Worm (Caenorhabditis elegans): Measurements from ENCODE around the gene F35G12.7.

Gene F35G12.7

ce11 chrIII:4568030-4568429, 19.1 kb downstream of the F35G12.7 start, which contains the start of gene mlcd-1:
Gene mlcd-1, minus strand, starts transcription at chrIII:4568130.
- TF ChIP-seq ztf-11 (tag; optimal IDR thresholded peaks at IDR 0.05) (no peak), ceh-83 (GFP tag; optimal IDR thresholded peaks at IDR 0.05) (no peak), lsy-2 (tag; optimal IDR thresholded peaks at IDR 0.05) (no peak), cnd-1 (tag; optimal IDR thresholded peaks at IDR 0.05) (no peak), unc-62 (GFP tag; optimal IDR thresholded peaks at IDR 0.05) (no peak), zip-8 (tag; optimal IDR thresholded peaks at IDR 0.05) (no peak), hlh-1 (tag; optimal IDR thresholded peaks at IDR 0.05) (no peak), M03D4.4 (tag; optimal IDR thresholded peaks at IDR 0.05) (no peak), lin-32 (GFP tag; optimal IDR thresholded peaks at IDR 0.05) (no peak), ces-1 (GFP tag; optimal IDR thresholded peaks at IDR 0.05) (no peak), ceh-39 (tag; optimal IDR thresholded peaks at IDR 0.05) (no peak), bed-3 (GFP tag; optimal IDR thresholded peaks at IDR 0.05) (no peak), sptf-1 (tag; optimal IDR thresholded peaks at IDR 0.05) (no peak), tbx-8 (GFP tag; optimal IDR thresholded peaks at IDR 0.05) (no peak), unc-120 (tag; optimal IDR thresholded peaks at IDR 0.05; ENCODE audit: poor library complexity, severe bottlenecking) (no peak), elt-3 (tag; optimal IDR thresholded peaks at IDR 0.05) (no peak), unc-39 (tag; optimal IDR thresholded peaks at IDR 0.05) (no peak)

DNA sequence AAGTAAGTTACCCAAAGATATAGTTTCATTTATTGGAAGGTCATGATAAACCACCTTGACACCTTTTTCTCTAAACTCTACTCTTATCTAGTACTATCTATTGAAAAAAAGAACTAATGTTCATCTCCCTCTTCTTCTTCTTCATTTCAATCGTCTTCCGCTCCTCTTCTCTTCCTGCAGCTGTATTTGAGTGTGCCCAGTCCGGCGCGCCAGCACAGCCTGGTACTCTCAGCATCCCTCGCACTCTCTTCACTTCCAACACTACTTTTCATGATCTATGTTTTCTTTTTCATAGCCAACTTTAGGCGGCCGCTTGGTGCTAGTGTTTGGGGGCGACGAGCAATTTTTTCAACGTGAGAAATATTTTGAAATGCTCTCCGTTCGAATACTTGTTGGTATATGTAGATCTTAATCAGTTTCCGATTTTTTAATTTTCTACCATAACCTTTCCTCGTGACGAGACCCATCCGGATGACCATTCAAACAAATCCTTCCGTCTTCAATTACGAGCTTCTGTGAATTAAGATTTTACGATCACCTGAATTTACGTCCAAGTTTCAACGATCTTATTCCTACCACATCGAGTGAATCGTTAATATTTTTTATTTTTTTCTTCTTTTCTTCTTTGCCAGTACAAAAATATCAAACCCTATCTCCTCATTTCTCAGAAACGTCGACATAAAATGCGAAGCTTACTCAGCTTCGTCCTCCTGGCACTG, 24.9 kb downstream of the F35G12.7 start, which contains the start of gene pan-1:
TSS of gene pan-1 (plus strand) at position 669 of the 719 bp plus-strand sequence.
- TF ChIP-seq drap-1 (GFP tag; optimal IDR thresholded peaks at IDR 0.05) = no peak
- TF ChIP-seq ham-2 (GFP tag; optimal IDR thresholded peaks at IDR 0.05) = peak; percentile 76
- TF ChIP-seq unc-120 (tag; optimal IDR thresholded peaks at IDR 0.05; ENCODE audit: poor library complexity, severe bottlenecking) = peak; percentile 89

DNA sequence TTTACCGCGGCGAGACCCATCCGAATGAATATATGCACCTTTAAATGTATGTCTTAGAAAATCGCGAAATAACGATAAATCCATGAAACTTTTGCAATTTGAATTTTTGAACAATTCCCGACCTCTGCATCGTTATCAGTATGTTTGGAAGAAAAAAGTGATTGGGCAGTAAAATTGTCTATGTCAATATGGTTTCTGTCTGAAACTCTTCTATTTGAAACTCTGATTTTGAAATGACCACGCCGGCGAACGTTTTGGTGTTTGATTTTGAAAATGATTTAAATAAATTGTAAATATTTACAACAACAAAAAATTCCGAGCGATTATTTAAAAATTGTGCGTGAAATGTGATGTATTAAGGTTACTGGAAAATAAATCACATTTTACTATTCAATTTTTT, 25.8 kb downstream of the F35G12.7 start:
- no peak for TF ChIP-seq ham-2 (GFP tag; optimal IDR thresholded peaks at IDR 0.05)
- TF ChIP-seq unc-62 (GFP tag; optimal IDR thresholded peaks at IDR 0.05) = no peak
- TF ChIP-seq pha-4 (tag; optimal IDR thresholded peaks at IDR 0.05) = no peak
- no peak for TF ChIP-seq ztf-11 (tag; optimal IDR thresholded peaks at IDR 0.05)

DNA sequence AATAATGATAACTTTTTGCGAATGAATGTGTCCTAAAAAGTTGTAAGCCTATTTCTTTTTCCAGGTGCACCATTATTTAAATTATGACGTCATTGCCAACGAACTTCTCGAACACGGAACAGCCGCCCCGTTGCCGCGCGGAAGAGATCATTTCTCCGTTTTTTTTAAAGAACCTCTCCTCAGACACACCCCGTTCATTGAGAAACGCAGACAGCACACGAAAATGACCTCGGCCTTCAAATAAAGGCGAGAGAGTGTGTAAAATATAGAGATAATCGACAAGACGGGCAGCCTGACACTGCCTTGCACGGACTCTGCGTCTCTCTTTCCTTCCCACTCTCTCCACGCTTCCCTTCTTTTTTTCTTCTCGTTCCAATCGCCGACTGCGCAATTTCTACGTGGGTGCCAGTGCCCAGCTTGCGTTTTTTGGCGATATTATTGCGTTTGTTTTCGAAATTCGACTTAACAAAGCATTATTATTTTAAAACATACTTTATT, 26.7 kb downstream of the F35G12.7 start:
- TF ChIP-seq nhr-2 (tag; optimal IDR thresholded peaks at IDR 0.05) (no peak), nhr-28 (tag; optimal IDR thresholded peaks at IDR 0.05) (no peak), ces-1 (GFP tag; optimal IDR thresholded peaks at IDR 0.05) (peak; percentile 37), nhr-12 (tag; optimal IDR thresholded peaks at IDR 0.05) (no peak), zip-8 (tag; optimal IDR thresholded peaks at IDR 0.05) (peak; percentile 75), unc-62 (GFP tag; optimal IDR thresholded peaks at IDR 0.05) (peak; percentile 69), lin-13 (tag; optimal IDR thresholded peaks at IDR 0.05) (peak; percentile 8), mep-1 (tag; optimal IDR thresholded peaks at IDR 0.05) (peak; percentile 51), bed-3 (GFP tag; optimal IDR thresholded peaks at IDR 0.05) (no peak), hlh-1 (tag; optimal IDR thresholded peaks at IDR 0.05) (peak; percentile 86), tbx-8 (GFP tag; optimal IDR thresholded peaks at IDR 0.05) (no peak), unc-120 (tag; optimal IDR thresholded peaks at IDR 0.05; ENCODE audit: poor library complexity, severe bottlenecking) (peak; percentile 28), mab-5 (tag; optimal IDR thresholded peaks at IDR 0.05) (no peak), lin-32 (GFP tag; optimal IDR thresholded peaks at IDR 0.05) (no peak), elt-1 (tag; optimal IDR thresholded peaks at IDR 0.05; ENCODE audit: borderline replicate concordance, insufficient read depth) (peak; percentile 15), ceh-39 (tag; optimal IDR thresholded peaks at IDR 0.05) (no peak), snpc-4 (tag; optimal IDR thresholded peaks at IDR 0.05) (no peak), sptf-1 (tag; optimal IDR thresholded peaks at IDR 0.05) (no peak), nhr-76 (tag; optimal IDR thresholded peaks at IDR 0.05) (no peak), ztf-11 (tag; optimal IDR thresholded peaks at IDR 0.05) (no peak), lsy-2 (tag; optimal IDR thresholded peaks at IDR 0.05) (peak; percentile 41), drap-1 (GFP tag; optimal IDR thresholded peaks at IDR 0.05) (peak; percentile 3), flh-1 (GFP tag; optimal IDR thresholded peaks at IDR 0.05) (no peak), ceh-43 (GFP tag; optimal IDR thresholded peaks at IDR 0.05) (no peak), sem-2 (GFP tag; optimal IDR thresholded peaks at IDR 0.05) (no peak)
